Fruit fly (Drosophila melanogaster) whole organism, prepupa: ENCODE measurements around the gene CG18088.

Source experiments
- Blimp-1 ChIP-seq: fragments of 200-800 bp; sonication (Bioruptor generic); optimal IDR thresholded peaks from 3 replicates; lab custom pipeline; 2017; ENCODE audit warnings: missing biosample characterization, missing genetic modification characterization, mild to moderate bottlenecking, moderate library complexity, missing genetic modification reagents
- CG10631 ChIP-seq: fragments of 200-800 bp; sonication (Bioruptor generic); optimal IDR thresholded peaks from 2 replicates; lab custom pipeline; 2016; ENCODE audit warnings: missing biosample characterization, missing genetic modification characterization
- CG10669 ChIP-seq: fragments of 200-800 bp; sonication (Bioruptor generic); optimal IDR thresholded peaks from 3 replicates; lab custom pipeline; 2018; ENCODE audit warnings: missing biosample characterization, mild to moderate bottlenecking, missing genetic modification characterization, moderate library complexity
- CG11294 ChIP-seq: fragments of 200-800 bp; sonication (Bioruptor generic); IDR thresholded peaks from 2 replicates; pipeline ENCODE4 v1.3.6; 2022; ENCODE audit warnings: missing biosample characterization, missing genetic modification characterization
- CG11762 ChIP-seq: fragments of 200-800 bp; sonication (Bioruptor generic); optimal IDR thresholded peaks from 3 replicates; lab custom pipeline; 2016; ENCODE audit warnings: missing biosample characterization, missing genetic modification characterization; ENCODE audit not compliant: insufficient read depth
- CG11902 ChIP-seq: fragments of 200-800 bp; sonication (Bioruptor generic); optimal IDR thresholded peaks from 3 replicates; lab custom pipeline; 2016; ENCODE audit warnings: missing biosample characterization, missing genetic modification characterization
- CG1621 ChIP-seq: fragments of 200-800 bp; sonication (Bioruptor generic); optimal IDR thresholded peaks from 3 replicates; lab custom pipeline; 2018; ENCODE audit warnings: missing biosample characterization, mild to moderate bottlenecking, missing genetic modification characterization
- CG16779 ChIP-seq: fragments of 200-800 bp; sonication (Bioruptor generic); optimal IDR thresholded peaks from 3 replicates; lab custom pipeline; 2017; ENCODE audit warnings: missing biosample characterization, mild to moderate bottlenecking, missing genetic modification characterization
- CG3032 ChIP-seq: fragments of 200-800 bp; optimal IDR thresholded peaks from 2 replicates; lab custom pipeline; 2019; ENCODE audit warnings: missing biosample characterization, mild to moderate bottlenecking, missing genetic modification characterization, moderate library complexity
- CG31627 ChIP-seq: fragments of 200-800 bp; sonication (Bioruptor generic); optimal IDR thresholded peaks from 3 replicates; lab custom pipeline; 2016; ENCODE audit warnings: missing biosample characterization, missing genetic modification characterization
- CG32006 ChIP-seq: fragments of 200-800 bp; sonication (Bioruptor generic); optimal IDR thresholded peaks from 3 replicates; lab custom pipeline; 2017; ENCODE audit warnings: missing biosample characterization, mild to moderate bottlenecking, missing genetic modification characterization
- CG34406 ChIP-seq: fragments of 200-800 bp; sonication (Bioruptor generic); optimal IDR thresholded peaks from 3 replicates; lab custom pipeline; 2016; ENCODE audit warnings: missing biosample characterization, missing genetic modification characterization
- CG3919 ChIP-seq: fragments of 200-800 bp; sonication (Bioruptor generic); optimal IDR thresholded peaks from 3 replicates; lab custom pipeline; 2016; ENCODE audit warnings: missing biosample characterization, missing genetic modification characterization
- CG6276 ChIP-seq: fragments of 200-800 bp; sonication (Bioruptor generic); optimal IDR thresholded peaks from 2 replicates; lab custom pipeline; 2017; ENCODE audit warnings: missing biosample characterization, mild to moderate bottlenecking, missing genetic modification characterization
- CG6792 ChIP-seq: fragments of 200-800 bp; sonication (Bioruptor generic); optimal IDR thresholded peaks from 3 replicates; lab custom pipeline; 2016; ENCODE audit warnings: missing biosample characterization, missing genetic modification characterization
- CG6808 ChIP-seq: fragments of 200-800 bp; sonication (Bioruptor generic); optimal IDR thresholded peaks from 3 replicates; lab custom pipeline; 2017; ENCODE audit warnings: missing biosample characterization, missing genetic modification characterization, mild to moderate bottlenecking, moderate library complexity, missing genetic modification reagents
- CG6854 ChIP-seq: fragments of 200-800 bp; sonication (Bioruptor generic); optimal IDR thresholded peaks from 2 replicates; lab custom pipeline; 2017; ENCODE audit warnings: missing biosample characterization, mild to moderate bottlenecking, missing genetic modification characterization
- CG8632 ChIP-seq: fragments of 200-800 bp; sonication (Bioruptor generic); optimal IDR thresholded peaks from 3 replicates; lab custom pipeline; 2016; ENCODE audit warnings: missing biosample characterization, missing genetic modification characterization
- CG9139 ChIP-seq: fragments of 200-800 bp; sonication (Bioruptor generic); optimal IDR thresholded peaks from 3 replicates; lab custom pipeline; 2017; ENCODE audit warnings: missing biosample characterization, mild to moderate bottlenecking, missing genetic modification characterization
- Eip75B ChIP-seq: fragments of 200-800 bp; sonication (Bioruptor generic); optimal IDR thresholded peaks from 3 replicates; lab custom pipeline; 2016; ENCODE audit warnings: missing biosample characterization, missing genetic modification characterization
- Ets21C ChIP-seq: fragments of 200-800 bp; sonication (Bioruptor generic); optimal IDR thresholded peaks from 3 replicates; lab custom pipeline; 2016; ENCODE audit warnings: missing biosample characterization, missing genetic modification characterization
- Ets96B ChIP-seq: fragments of 200-800 bp; optimal IDR thresholded peaks from 2 replicates; lab custom pipeline; 2019; ENCODE audit warnings: missing biosample characterization, mild to moderate bottlenecking, missing genetic modification characterization, moderate library complexity
- Hr38 ChIP-seq: sonication (Bioruptor generic); optimal IDR thresholded peaks from 2 replicates; lab custom pipeline; 2016; ENCODE audit warnings: missing biosample characterization, missing genetic modification characterization
- Hr39 ChIP-seq: fragments of 200-800 bp; sonication (Bioruptor generic); optimal IDR thresholded peaks from 2 replicates; lab custom pipeline; 2016; ENCODE audit warnings: missing biosample characterization, missing genetic modification characterization
- Hr4 ChIP-seq: fragments of 200-800 bp; sonication (Bioruptor generic); optimal IDR thresholded peaks from 3 replicates; lab custom pipeline; 2016; ENCODE audit warnings: missing biosample characterization, missing genetic modification characterization
- Lpt ChIP-seq: fragments of 200-800 bp; sonication (Bioruptor generic); optimal IDR thresholded peaks from 3 replicates; lab custom pipeline; 2016; ENCODE audit warnings: missing biosample characterization, missing genetic modification characterization
- Met ChIP-seq: fragments of 200-800 bp; sonication (Bioruptor generic); optimal IDR thresholded peaks from 3 replicates; lab custom pipeline; 2016; ENCODE audit warnings: missing biosample characterization, missing genetic modification characterization
- OdsH ChIP-seq: fragments of 200-800 bp; sonication (Bioruptor generic); optimal IDR thresholded peaks from 3 replicates; lab custom pipeline; 2016; ENCODE audit warnings: missing biosample characterization, missing genetic modification characterization
- Smox ChIP-seq: fragments of 200-800 bp; sonication (Bioruptor generic); optimal IDR thresholded peaks from 3 replicates; lab custom pipeline; 2016; ENCODE audit warnings: missing biosample characterization, missing genetic modification characterization
- Sox15 ChIP-seq: fragments of 200-800 bp; sonication (Bioruptor generic); optimal IDR thresholded peaks from 3 replicates; lab custom pipeline; 2016; ENCODE audit warnings: missing biosample characterization, missing genetic modification characterization
- achi ChIP-seq: fragments of 200-800 bp; sonication (Bioruptor generic); optimal IDR thresholded peaks from 3 replicates; lab custom pipeline; 2016; ENCODE audit warnings: missing biosample characterization, missing genetic modification characterization
- acj6 ChIP-seq: fragments of 200-800 bp; sonication (Bioruptor generic); optimal IDR thresholded peaks from 3 replicates; lab custom pipeline; 2016; ENCODE audit warnings: missing biosample characterization, missing genetic modification characterization
- cyc ChIP-seq: fragments of 200-800 bp; sonication (Bioruptor generic); optimal IDR thresholded peaks from 3 replicates; lab custom pipeline; 2016; ENCODE audit warnings: missing biosample characterization, missing genetic modification characterization
- dac ChIP-seq: fragments of 200-800 bp; sonication (Bioruptor generic); optimal IDR thresholded peaks from 2 replicates; lab custom pipeline; 2017; ENCODE audit warnings: missing biosample characterization, mild to moderate bottlenecking, missing genetic modification characterization
- dsx ChIP-seq: fragments of 200-800 bp; optimal IDR thresholded peaks from 3 replicates; lab custom pipeline; 2019; ENCODE audit warnings: missing biosample characterization, mild to moderate bottlenecking, missing genetic modification characterization, moderate library complexity; ENCODE audit not compliant: poor library complexity, severe bottlenecking
- eg ChIP-seq: fragments of 200-800 bp; sonication (Bioruptor generic); IDR thresholded peaks from 3 replicates; pipeline ENCODE4 v1.3.6; 2022; ENCODE audit warnings: missing biosample characterization, missing genetic modification characterization
- esn ChIP-seq: fragments of 200-800 bp; sonication (Bioruptor generic); optimal IDR thresholded peaks from 2 replicates; lab custom pipeline; 2016; ENCODE audit warnings: missing biosample characterization, mild to moderate bottlenecking, missing genetic modification characterization, moderate library complexity
- fd59A ChIP-seq: fragments of 200-800 bp; sonication (Bioruptor generic); optimal IDR thresholded peaks from 2 replicates; lab custom pipeline; 2017; ENCODE audit warnings: missing biosample characterization, mild to moderate bottlenecking, missing genetic modification characterization, missing genetic modification reagents
- fd85E ChIP-seq: fragments of 200-800 bp; sonication (Bioruptor generic); optimal IDR thresholded peaks from 3 replicates; lab custom pipeline; 2016; ENCODE audit warnings: missing biosample characterization, missing genetic modification characterization
- lz ChIP-seq: fragments of 200-800 bp; sonication (Bioruptor generic); optimal IDR thresholded peaks from 3 replicates; lab custom pipeline; 2016; ENCODE audit warnings: missing biosample characterization, missing genetic modification characterization
- net ChIP-seq: fragments of 200-800 bp; sonication (Bioruptor generic); optimal IDR thresholded peaks from 3 replicates; lab custom pipeline; 2016; ENCODE audit warnings: missing biosample characterization, missing genetic modification characterization
- salr ChIP-seq, 2 experiments: fragments of 200-800 bp; sonication (Bioruptor generic); optimal IDR thresholded peaks; 3 replicates each; lab custom pipeline; 2016 to 2018; ENCODE audit warnings: missing biosample characterization in 2 of 2, missing genetic modification characterization in 2 of 2, mild to moderate bottlenecking in 1 of 2
- spab ChIP-seq: fragments of 200-800 bp; sonication (Bioruptor generic); optimal IDR thresholded peaks from 2 replicates; lab custom pipeline; 2017; ENCODE audit warnings: missing biosample characterization, mild to moderate bottlenecking, missing genetic modification characterization, missing genetic modification reagents
- svp ChIP-seq: fragments of 200-800 bp; sonication (Bioruptor generic); peaks from one replicate; lab custom pipeline; 2016; ENCODE audit warnings: missing biosample characterization, missing genetic modification characterization

Gene CG18088

dm6 chr2L:8951184-8951934, 16.0 kb upstream of the CG18088 start, which contains the start of gene C1GalTA (continued):
- TF ChIP-seq spab (peak; percentile 98), CG10669 (GFP tag; lab: Kevin White, UChicago) (peak; percentile 97), CG8632 (GFP tag; lab: Kevin White, UChicago) (peak; percentile 98), fd59A (peak; percentile 94), acj6 (GFP tag; lab: Kevin White, UChicago) (peak; percentile 96), Hr38 (no peak), OdsH (GFP tag; lab: Kevin White, UChicago) (peak; percentile 96), achi (GFP tag; lab: Kevin White, UChicago) (peak; percentile 97), CG32006 (GFP tag; lab: Kevin White, UChicago) (peak; percentile 97), Eip75B (GFP tag; lab: Kevin White, UChicago) (peak; percentile 86), CG6808 (GFP tag; lab: Kevin White, UChicago) (peak; percentile 97), lz (peak; percentile 88), CG6854 (GFP tag; lab: Kevin White, UChicago) (peak; percentile 94), CG3032 (tag; lab: Kevin White, UChicago) (peak; percentile 100), Hr39 (GFP tag; lab: Kevin White, UChicago) (peak; percentile 71), fd85E (GFP tag; lab: Kevin White, UChicago) (peak; percentile 77)

dm6 chr2L:8952194-8953037, 14.9 kb upstream of the CG18088 start:
- no peak for TF ChIP-seq dac
- TF ChIP-seq CG9139 (GFP tag; lab: Kevin White, UChicago) = no peak
- peak; percentile 65 for TF ChIP-seq Met
- TF ChIP-seq Hr38 = no peak
- TF ChIP-seq Blimp-1 = peak; percentile 31
- TF ChIP-seq Smox (GFP tag; lab: Kevin White, UChicago) = peak; percentile 55
- peak; percentile 53 for TF ChIP-seq acj6 (GFP tag; lab: Kevin White, UChicago)
- peak; percentile 14 for TF ChIP-seq fd59A
- TF ChIP-seq Sox15 = peak; percentile 35
- TF ChIP-seq svp (GFP tag; lab: Kevin White, UChicago) = peak; percentile 42
- peak; percentile 54 for TF ChIP-seq Ets21C (GFP tag; lab: Kevin White, UChicago)
- TF ChIP-seq CG6854 (GFP tag; lab: Kevin White, UChicago) = no peak
- peak; percentile 56 for TF ChIP-seq lz
- no peak for TF ChIP-seq Ets96B (tag; lab: Kevin White, UChicago)
- TF ChIP-seq CG10631 (GFP tag; lab: Kevin White, UChicago) = peak; percentile 71
- peak; percentile 41 for TF ChIP-seq CG11762 (GFP tag; lab: Kevin White, UChicago)
- peak; percentile 56 for TF ChIP-seq cyc
- TF ChIP-seq eg (GFP tag; lab: Robert Waterston, UW) = peak; percentile 42; the same call in 1 of the 3 replicates
- TF ChIP-seq CG31627 = peak; percentile 59
- no peak for TF ChIP-seq CG16779 (tag; lab: Kevin White, UChicago)
- TF ChIP-seq esn (GFP tag; lab: Kevin White, UChicago) = peak; percentile 74
- TF ChIP-seq spab = peak; percentile 15
- peak; percentile 50 for TF ChIP-seq net
- TF ChIP-seq CG6808 (GFP tag; lab: Kevin White, UChicago) = peak; percentile 31
- peak; percentile 37 for TF ChIP-seq CG34406 (GFP tag; lab: Kevin White, UChicago)
- TF ChIP-seq dsx = peak; percentile 52
- peak; percentile 61 for TF ChIP-seq CG3919 (GFP tag; lab: Kevin White, UChicago)
- TF ChIP-seq CG8632 (GFP tag; lab: Kevin White, UChicago) = peak; percentile 55
- TF ChIP-seq CG6276 (GFP tag; lab: Kevin White, UChicago) = peak; percentile 25
- peak; percentile 6 for TF ChIP-seq CG11902
- TF ChIP-seq CG1621 (tag; lab: Kevin White, UChicago) = no peak
- TF ChIP-seq salr (GFP tag; optimal IDR thresholded peaks at IDR 0.05; lab: Kevin White, UChicago) = peak in 1 of 2 experiments; percentile 32
- TF ChIP-seq achi (GFP tag; lab: Kevin White, UChicago) = peak; percentile 61
- TF ChIP-seq Hr4 (GFP tag; lab: Kevin White, UChicago) = peak; percentile 47
- peak; percentile 66 for TF ChIP-seq Hr39 (GFP tag; lab: Kevin White, UChicago)
- TF ChIP-seq CG6792 (GFP tag; lab: Kevin White, UChicago) = peak; percentile 67
- peak; percentile 40 for TF ChIP-seq Lpt
- TF ChIP-seq CG11294 = peak; percentile 49; the same call in 1 of the 2 replicates
- peak; percentile 54 for TF ChIP-seq CG32006 (GFP tag; lab: Kevin White, UChicago)
